Fruit fly (Drosophila melanogaster) whole organism, larva: ENCODE results near the gene bdwf.

Experiments used
- noc ChIP-seq: fragments of 200-800 bp; sonication (Bioruptor generic); optimal IDR thresholded peaks from 3 replicates; lab custom pipeline; 2019; ENCODE audit warnings: missing biosample characterization, mild to moderate bottlenecking, missing genetic modification characterization, moderate library complexity

bdwf gene

DNA sequence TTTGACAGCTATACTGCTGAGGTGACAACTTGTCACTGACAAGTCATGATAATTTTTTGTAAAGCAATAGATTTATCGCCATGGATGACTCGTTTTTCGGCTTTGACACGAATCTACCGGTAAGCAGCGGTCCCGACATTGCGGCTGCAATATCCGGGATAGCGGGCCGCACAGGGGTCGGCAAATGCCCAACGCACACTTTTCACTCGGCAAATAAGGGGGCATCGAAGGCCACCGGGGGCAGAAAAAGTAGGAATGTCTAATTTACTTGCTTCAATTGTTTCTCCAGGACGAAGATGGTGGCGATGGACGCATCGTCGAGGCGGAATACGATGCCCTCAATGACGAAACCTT lies 611 bp upstream of the bdwf start:
- no peak for TF ChIP-seq noc (tag; lab: Kevin White, UChicago)

DNA sequence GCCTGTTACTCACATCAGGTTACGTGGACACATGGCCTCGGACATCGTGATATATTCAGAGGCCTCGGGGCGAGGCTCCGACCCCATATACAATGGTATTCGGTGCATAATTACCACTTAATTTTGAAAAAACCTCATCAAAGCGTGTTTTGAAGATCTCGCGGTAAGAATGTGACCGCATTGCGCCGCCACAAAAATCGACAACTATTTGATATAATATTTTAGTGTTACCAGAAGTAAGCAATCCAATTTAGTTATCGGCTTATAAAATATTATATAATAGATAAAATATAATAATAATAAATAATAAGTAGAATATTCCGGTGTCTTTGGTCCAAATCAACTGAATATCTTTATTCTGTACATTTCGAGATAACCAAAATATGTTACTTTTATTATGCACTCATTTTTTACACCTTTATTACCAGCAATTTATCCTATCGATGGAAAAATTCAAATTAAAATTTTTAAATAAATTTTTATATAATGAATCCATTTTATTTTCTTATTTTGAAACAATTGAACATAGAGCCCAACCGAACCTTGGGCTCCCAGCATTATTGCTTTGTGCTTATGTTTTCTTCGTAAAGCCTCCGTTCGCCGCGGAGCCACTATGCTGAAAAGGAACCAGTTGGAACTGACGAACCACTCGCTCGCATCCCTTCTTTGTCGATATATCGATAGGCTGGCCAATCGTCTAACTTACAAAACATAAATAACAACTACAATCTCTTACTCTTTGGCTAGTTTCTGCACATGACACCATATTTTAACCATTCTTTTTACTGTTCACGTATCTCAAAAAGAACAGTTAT lies 2.7 kb downstream of the bdwf start, which contains the start of the genes CG18213 and Trm7-32:
Gene CG18213, minus strand, starts transcription at position 211 of the 815 bp plus-strand sequence.
Gene Trm7-32, plus strand, starts transcription at position 690 of the 815 bp plus-strand sequence.
- no peak for TF ChIP-seq noc (tag; lab: Kevin White, UChicago)

- no peak for TF ChIP-seq noc (tag; lab: Kevin White, UChicago)
Measured at dm6 chr3R:17035945-17036344, 7.0 kb downstream of the bdwf start, which contains the start of gene CG4009. TSS of gene CG4009 (minus strand) at chr3R:17036045.

DNA sequence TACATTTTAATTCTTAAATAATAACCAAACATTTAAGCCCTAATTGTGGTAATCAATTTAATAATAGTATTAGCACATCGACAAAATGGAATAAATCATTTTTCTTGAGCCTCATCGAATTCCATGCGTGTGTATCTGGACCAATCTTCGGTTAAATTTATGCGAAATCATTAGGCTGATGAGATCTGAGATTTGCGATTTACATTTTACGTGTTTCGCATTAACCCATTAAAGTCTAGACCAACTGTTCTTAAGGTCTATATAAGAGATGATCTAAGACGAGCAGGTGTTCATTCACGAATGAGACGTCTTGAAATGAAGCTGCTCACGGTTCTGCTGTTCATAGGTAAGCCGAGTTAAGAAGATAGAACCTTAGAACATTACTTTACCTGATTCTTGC lies 11.4 kb downstream of the bdwf start, which contains the start of gene CG31268:
Gene CG31268, plus strand, starts transcription at position 301 of the 400 bp plus-strand sequence.
- TF ChIP-seq noc (tag; lab: Kevin White, UChicago): no peak

- no peak for TF ChIP-seq noc (tag; lab: Kevin White, UChicago)
Measured at dm6 chr3R:17029796-17030195, 13.1 kb downstream of the bdwf start.

DNA sequence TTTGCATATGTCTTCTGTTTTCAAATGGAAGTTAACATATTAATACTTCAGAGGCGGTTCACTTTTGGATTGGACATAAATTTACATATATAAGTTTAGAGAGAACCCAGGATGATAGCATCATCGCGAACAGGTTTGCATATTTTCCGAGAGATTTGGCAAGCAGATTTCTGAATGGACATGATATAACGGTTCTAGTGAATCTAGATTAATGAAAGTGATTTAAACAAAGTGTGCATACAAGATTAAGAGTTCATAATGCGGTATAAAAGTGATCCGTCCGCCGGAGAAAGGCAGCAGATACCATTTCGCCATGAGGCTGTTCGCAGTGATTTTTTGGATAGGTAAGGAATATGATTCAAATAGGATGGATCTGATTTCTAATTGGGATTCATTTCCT lies 14.5 kb downstream of the bdwf start, which contains the start of gene CG5225:
Gene CG5225, plus strand, starts transcription at position 301 of the 400 bp plus-strand sequence.
- TF ChIP-seq noc (tag; lab: Kevin White, UChicago): no peak

- no peak for TF ChIP-seq noc (tag; lab: Kevin White, UChicago)
Measured at dm6 chr3R:17020956-17021355, 22.0 kb downstream of the bdwf start, which contains the start of gene Adsl. TSS of gene Adsl (minus strand) at chr3R:17021120.

- no peak for TF ChIP-seq noc (tag; lab: Kevin White, UChicago)
Measured at dm6 chr3R:17018902-17019527, 23.9 kb downstream of the bdwf start.

- TF ChIP-seq noc (tag; lab: Kevin White, UChicago): no peak
Measured at dm6 chr3R:17016193-17016592, 26.7 kb downstream of the bdwf start.

DNA sequence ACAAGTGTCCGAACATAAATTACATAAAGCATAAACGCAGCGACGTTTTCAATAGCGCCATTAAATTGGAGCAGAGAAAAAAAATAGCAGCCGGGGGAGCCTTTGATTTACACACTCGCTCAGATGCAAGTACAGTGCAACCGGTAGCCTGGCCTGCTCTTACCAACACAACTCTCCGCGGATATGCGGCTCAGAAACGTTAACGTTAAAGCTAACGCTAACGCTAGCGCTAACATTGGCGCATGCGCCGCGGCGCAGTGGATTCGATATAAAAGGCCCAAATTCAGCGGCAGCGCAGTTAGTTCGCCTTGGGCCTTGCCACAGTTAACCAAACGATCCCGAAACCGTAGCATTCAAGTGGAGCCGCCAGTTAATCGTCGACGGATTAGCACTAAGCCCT lies 28.7 kb downstream of the bdwf start, which contains the start of gene Pxd:
Gene Pxd, plus strand, starts transcription at position 301 of the 400 bp plus-strand sequence.
- no peak for TF ChIP-seq noc (tag; lab: Kevin White, UChicago)

DNA sequence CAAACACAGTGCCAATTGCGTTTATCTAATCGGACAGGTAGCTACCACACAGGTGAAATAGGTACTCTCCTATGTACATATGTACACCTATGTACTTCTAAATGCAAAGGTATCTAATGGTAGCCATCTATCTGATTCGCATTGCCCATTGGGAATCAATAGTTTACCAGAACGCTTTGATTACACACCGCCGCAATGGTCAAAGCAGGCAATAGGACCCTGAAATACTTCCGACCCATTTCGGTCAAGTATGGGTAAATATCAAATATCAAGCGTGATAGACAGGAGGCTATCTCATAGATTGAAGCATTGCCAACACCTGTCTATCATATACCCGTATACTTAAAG lies 34.3 kb downstream of the bdwf start:
- TF ChIP-seq noc (tag; lab: Kevin White, UChicago): no peak

DNA sequence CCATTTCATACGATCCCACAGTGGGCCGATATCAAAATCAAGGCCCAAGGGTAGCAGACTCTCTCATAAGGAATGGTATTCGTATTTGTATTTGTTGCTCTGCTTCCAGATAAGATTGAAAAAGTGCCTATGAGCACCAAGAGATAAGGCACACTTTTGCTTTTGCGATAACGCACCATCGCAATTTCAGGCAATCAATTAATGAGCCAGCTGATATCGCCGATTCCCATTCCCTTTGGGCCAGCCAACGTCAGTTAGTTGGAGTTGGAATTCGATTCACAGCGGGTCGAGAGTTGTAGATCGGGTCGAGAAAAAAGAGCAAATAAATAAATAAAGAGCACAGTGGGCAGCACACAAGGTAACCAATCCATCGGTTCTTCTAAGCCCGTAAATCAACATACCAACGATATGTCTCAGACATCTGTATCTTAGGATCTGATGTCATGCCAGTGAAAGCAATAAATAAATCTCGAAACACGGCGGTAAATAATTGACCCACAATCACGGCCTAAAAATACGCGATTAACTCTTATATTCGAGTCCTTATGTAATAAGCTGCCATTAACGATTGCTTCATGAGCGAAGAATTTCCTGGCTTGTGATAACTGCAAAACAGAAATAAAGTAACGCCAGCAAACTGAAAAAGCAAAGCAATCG lies 34.8 kb downstream of the bdwf start, which contains the start of gene CG8907:
Gene CG8907, plus strand, starts transcription at position 252 of the 657 bp plus-strand sequence.
- peak; percentile 38 for TF ChIP-seq noc (tag; lab: Kevin White, UChicago)

DNA sequence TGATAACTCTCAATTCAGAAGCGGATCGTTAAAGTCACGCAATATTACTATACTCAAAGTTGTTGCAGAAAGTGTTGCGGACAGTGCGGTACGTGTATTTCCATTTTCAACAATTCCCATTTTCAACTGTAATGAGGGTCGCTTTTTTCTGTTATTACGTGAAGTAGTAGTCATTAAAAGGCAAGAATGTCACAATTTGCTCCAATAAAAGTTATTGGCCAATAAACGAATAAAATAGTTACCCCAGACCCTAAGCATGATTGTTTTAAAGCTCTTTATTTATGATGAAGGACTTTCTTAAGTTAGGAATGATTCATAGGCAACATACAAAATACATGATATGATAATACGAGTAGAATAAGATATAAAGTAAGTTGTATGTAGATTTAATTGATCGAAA lies 35.6 kb downstream of the bdwf start:
- no peak for TF ChIP-seq noc (tag; lab: Kevin White, UChicago)

DNA sequence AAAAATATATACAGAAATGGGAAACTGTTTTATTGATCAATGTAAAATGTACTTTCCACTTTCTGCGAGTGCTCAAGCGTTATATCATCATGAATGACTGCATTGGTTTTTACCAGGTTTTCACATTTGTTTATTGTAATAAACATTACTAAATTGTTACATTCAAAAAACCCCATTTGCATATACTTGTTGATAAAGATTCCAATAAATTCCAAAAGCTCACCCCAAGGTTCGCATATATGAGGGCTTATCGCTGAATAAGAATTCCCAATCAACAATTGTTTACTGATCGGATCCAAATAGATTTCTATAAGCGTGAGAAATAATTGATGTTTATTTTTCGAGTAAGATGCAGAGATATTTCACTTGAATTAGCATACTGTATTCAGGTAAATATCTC lies 39.5 kb downstream of the bdwf start:
- no peak for TF ChIP-seq noc (tag; lab: Kevin White, UChicago)

DNA sequence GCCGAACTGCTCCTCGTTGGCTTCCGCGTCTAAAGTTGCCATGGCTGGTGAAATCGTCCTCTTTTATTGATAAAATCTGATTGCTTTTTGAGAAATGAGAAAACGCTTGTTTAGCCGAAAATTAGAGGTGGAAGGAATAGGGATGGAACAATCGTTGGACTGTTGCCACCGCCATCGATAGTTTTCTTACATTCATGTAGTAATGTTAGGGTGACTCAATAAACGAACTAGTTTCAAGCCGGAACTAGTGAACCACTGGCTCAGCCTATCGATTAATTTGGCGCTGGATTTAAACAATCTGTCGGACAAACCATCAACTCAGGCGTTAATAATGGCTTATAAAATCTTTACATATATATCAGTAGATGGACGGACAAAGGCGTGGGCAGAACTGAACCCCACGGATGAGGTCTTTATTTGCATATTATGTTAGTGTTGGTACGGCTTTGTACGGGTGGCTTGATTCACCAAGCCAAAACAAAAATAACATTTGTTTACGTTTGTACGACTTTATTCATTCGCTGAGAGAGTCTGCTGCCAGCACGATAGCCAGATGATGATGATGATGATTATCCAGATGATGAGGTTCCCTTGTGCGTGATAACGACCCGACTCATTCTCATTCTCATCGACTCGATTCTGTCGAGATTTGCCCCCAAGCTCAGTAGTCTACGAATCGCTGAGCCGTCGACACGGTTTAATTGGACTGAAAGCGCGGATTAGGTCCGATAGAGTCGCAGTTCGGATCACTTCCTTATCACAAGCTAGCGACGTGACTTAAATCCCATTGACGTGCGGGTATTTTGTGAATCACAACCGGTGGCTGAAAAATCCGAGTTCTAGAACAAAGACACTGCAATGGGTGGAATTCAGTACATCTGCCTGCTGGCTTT lies 40.5 kb downstream of the bdwf start, which contains the start of the genes Sf3a1 and Irc:
Gene Sf3a1, minus strand, starts transcription at position 138 of the 893 bp plus-strand sequence.
Gene Irc, plus strand, starts transcription at position 658 of the 893 bp plus-strand sequence.
- TF ChIP-seq noc (tag; lab: Kevin White, UChicago): no peak
